Worm (Caenorhabditis elegans): Measurements from ENCODE around the gene T04A8.7.
"Not testable (repeated sequence)": the region's sequence is repeated elsewhere in the genome, so short reads cannot be mapped to it uniquely, and the experiment has no call there.

T04A8.7 gene

ce11 chrIII:4739975-4740374 lies 44.8 kb downstream of the T04A8.7 start, which contains the start of gene ras-2:
Gene ras-2, minus strand, starts transcription at chrIII:4740075.
- TF ChIP-seq hlh-1 (tag; optimal IDR thresholded peaks at IDR 0.05): no peak
- no peak for TF ChIP-seq snpc-4 (tag; optimal IDR thresholded peaks at IDR 0.05)
- TF ChIP-seq lin-32 (GFP tag; optimal IDR thresholded peaks at IDR 0.05): no peak
- TF ChIP-seq nhr-28 (tag; optimal IDR thresholded peaks at IDR 0.05): no peak
- no peak for TF ChIP-seq mep-1 (tag; optimal IDR thresholded peaks at IDR 0.05)
- no peak for TF ChIP-seq ceh-39 (tag; optimal IDR thresholded peaks at IDR 0.05)
- no peak for TF ChIP-seq M03D4.4 (tag; optimal IDR thresholded peaks at IDR 0.05)
- no peak for TF ChIP-seq nhr-237 (tag; optimal IDR thresholded peaks at IDR 0.05)
- TF ChIP-seq nhr-12 (tag; optimal IDR thresholded peaks at IDR 0.05): no peak
- no peak for TF ChIP-seq unc-62 (GFP tag; optimal IDR thresholded peaks at IDR 0.05)
- TF ChIP-seq unc-39 (tag; optimal IDR thresholded peaks at IDR 0.05): no peak
- no peak for TF ChIP-seq nhr-2 (tag; optimal IDR thresholded peaks at IDR 0.05)
- TF ChIP-seq ceh-83 (GFP tag; optimal IDR thresholded peaks at IDR 0.05): no peak
- TF ChIP-seq lsy-2 (tag; optimal IDR thresholded peaks at IDR 0.05): no peak
- no peak for TF ChIP-seq mls-2 (tag; optimal IDR thresholded peaks at IDR 0.05)
- no peak for TF ChIP-seq blmp-1 (tag; optimal IDR thresholded peaks at IDR 0.05)
- no peak for TF ChIP-seq pha-4 (tag; optimal IDR thresholded peaks at IDR 0.05)
- no peak for TF ChIP-seq ces-1 (GFP tag; optimal IDR thresholded peaks at IDR 0.05)
- no peak for TF ChIP-seq nhr-76 (tag; optimal IDR thresholded peaks at IDR 0.05)
- TF ChIP-seq elt-1 (tag; optimal IDR thresholded peaks at IDR 0.05; ENCODE audit: borderline replicate concordance, insufficient read depth): no peak

- TF ChIP-seq nhr-2 (tag; optimal IDR thresholded peaks at IDR 0.05) (no peak), flh-1 (GFP tag; optimal IDR thresholded peaks at IDR 0.05) (no peak), ceh-43 (GFP tag; optimal IDR thresholded peaks at IDR 0.05) (no peak), nhr-12 (tag; optimal IDR thresholded peaks at IDR 0.05) (no peak), hlh-1 (tag; optimal IDR thresholded peaks at IDR 0.05) (no peak), unc-120 (tag; optimal IDR thresholded peaks at IDR 0.05; ENCODE audit: poor library complexity, severe bottlenecking) (no peak), lin-32 (GFP tag; optimal IDR thresholded peaks at IDR 0.05) (no peak), ces-1 (GFP tag; optimal IDR thresholded peaks at IDR 0.05) (no peak), lin-13 (tag; optimal IDR thresholded peaks at IDR 0.05) (no peak)
Observed at ce11 chrIII:4740820-4741219, 45.7 kb downstream of the T04A8.7 start.

- not testable (repeated sequence) for TF ChIP-seq nhr-237 (tag; optimal IDR thresholded peaks at IDR 0.05); mls-2 (tag; optimal IDR thresholded peaks at IDR 0.05); ces-1 (GFP tag; optimal IDR thresholded peaks at IDR 0.05)
Observed at ce11 chrIII:4742620-4743019, 47.5 kb downstream of the T04A8.7 start, which contains the start of gene twk-6. Gene twk-6, plus strand, starts transcription at chrIII:4742920.

- no peak for TF ChIP-seq sptf-1 (tag; optimal IDR thresholded peaks at IDR 0.05)
- TF ChIP-seq unc-120 (tag; optimal IDR thresholded peaks at IDR 0.05; ENCODE audit: poor library complexity, severe bottlenecking): no peak
- TF ChIP-seq ceh-83 (GFP tag; optimal IDR thresholded peaks at IDR 0.05): no peak
- no peak for TF ChIP-seq mep-1 (tag; optimal IDR thresholded peaks at IDR 0.05)
- no peak for TF ChIP-seq M03D4.4 (tag; optimal IDR thresholded peaks at IDR 0.05)
- TF ChIP-seq drap-1 (GFP tag; optimal IDR thresholded peaks at IDR 0.05): no peak
- no peak for TF ChIP-seq lsy-2 (tag; optimal IDR thresholded peaks at IDR 0.05)
- no peak for TF ChIP-seq flh-1 (GFP tag; optimal IDR thresholded peaks at IDR 0.05)
- TF ChIP-seq nhr-237 (tag; optimal IDR thresholded peaks at IDR 0.05): no peak
Observed at ce11 chrIII:4745934-4746333, 50.8 kb downstream of the T04A8.7 start, which contains the start of gene F17C8.6. Gene F17C8.6, minus strand, starts transcription at chrIII:4746034.

Data from whole organism, mixed stage, embryonic.